Fruit fly (Drosophila melanogaster): ENCODE data around the gene Wnk.

Gene Wnk

dm6 chr3L:21507354-21507928, 47.3 kb downstream of the Wnk start, which contains the start of the genes Glg1 and M6 (continued):
- TF ChIP-seq E2f2 (GFP tag; IDR thresholded peaks at IDR 0.05) (peak; percentile 55), CG6854 (GFP tag; optimal IDR thresholded peaks at IDR 0.05) (no peak), grn (GFP tag; optimal IDR thresholded peaks at IDR 0.05) (peak; percentile 93), CG4282 (GFP tag; optimal IDR thresholded peaks at IDR 0.05) (peak; percentile 29), Hr3 (GFP tag; optimal IDR thresholded peaks at IDR 0.05) (peak; percentile 71), unc-4 (GFP tag; IDR thresholded peaks at IDR 0.05; ENCODE audit: partially characterized antibody) (peak; percentile 93), Mrtf (GFP tag; IDR thresholded peaks at IDR 0.05) (peak; percentile 61; the same call in 2 of the 3 replicates), otp (GFP tag; IDR thresholded peaks at IDR 0.05) (no peak), CHES-1-like (GFP tag; optimal IDR thresholded peaks at IDR 0.05) (peak; percentile 38), Bgb (GFP tag; IDR thresholded peaks at IDR 0.05; ENCODE audit: partially characterized antibody) (peak; percentile 94), z (GFP tag; IDR thresholded peaks at IDR 0.05) (no peak), wor (GFP tag; IDR thresholded peaks at IDR 0.05) (no peak), Gsc (GFP tag; IDR thresholded peaks at IDR 0.05) (no peak), CG31224 (GFP tag; IDR thresholded peaks at IDR 0.05) (0 out of 2 replicates have a peak, but pooled peaks have one; percentile 41), CG18599 (GFP tag; optimal IDR thresholded peaks at IDR 0.05) (peak; percentile 77), dati (GFP tag; IDR thresholded peaks at IDR 0.05) (no peak), HHEX (GFP tag; optimal IDR thresholded peaks at IDR 0.05) (peak; percentile 47), mirr (GFP tag; optimal IDR thresholded peaks at IDR 0.05) (no peak), CG11723 (GFP tag; optimal IDR thresholded peaks at IDR 0.05) (peak; percentile 14), CG10147 (GFP tag; optimal IDR thresholded peaks at IDR 0.05) (peak; percentile 68), toy (GFP tag; IDR thresholded peaks at IDR 0.05) (no peak), sim (GFP tag; IDR thresholded peaks at IDR 0.05) (no peak), CG4820 (GFP tag; optimal IDR thresholded peaks at IDR 0.05) (peak; percentile 41), nerfin-1 (tag; optimal IDR thresholded peaks at IDR 0.05) (no peak), MESR4 (GFP tag; optimal IDR thresholded peaks at IDR 0.05) (peak; percentile 58), GATAe (GFP tag; conservative IDR thresholded peaks at IDR 0.05) (no peak), wek (GFP tag; optimal IDR thresholded peaks at IDR 0.05) (no peak), Dbx (GFP tag; IDR thresholded peaks at IDR 0.05) (peak; percentile 74), CG16815 (GFP tag; optimal IDR thresholded peaks at IDR 0.05) (peak; percentile 43), Six4 (GFP tag; optimal IDR thresholded peaks at IDR 0.05) (peak; percentile 35), yki (optimal IDR thresholded peaks at IDR 0.05) (no peak), Atf6 (GFP tag; IDR thresholded peaks at IDR 0.05) (no peak), CG14667 (GFP tag; IDR thresholded peaks at IDR 0.05) (peak; percentile 15; the same call in 1 of the 2 replicates), Pdp1 (GFP tag; optimal IDR thresholded peaks at IDR 0.05) (peak; percentile 51 to 64), Meics (GFP tag; optimal IDR thresholded peaks at IDR 0.05) (peak; percentile 71), CG12155 (GFP tag; optimal IDR thresholded peaks at IDR 0.05) (peak; percentile 75), CG7357 (GFP tag; IDR thresholded peaks at IDR 0.05) (peak; percentile 46; the same call in 1 of the 3 replicates), corto (GFP tag; optimal IDR thresholded peaks at IDR 0.05) (peak; percentile 50), sc (optimal IDR thresholded peaks at IDR 0.05) (no peak), sc (GFP tag; optimal IDR thresholded peaks at IDR 0.05) (no peak), Vsx1 (GFP tag; optimal IDR thresholded peaks at IDR 0.05) (no peak), CG14014 (GFP tag; IDR thresholded peaks at IDR 0.05) (peak; percentile 49; the same call in 1 of the 2 replicates), twi (tag; optimal IDR thresholded peaks at IDR 0.05) (peak; percentile 40), Usf (GFP tag; optimal IDR thresholded peaks at IDR 0.05) (peak; percentile 19), CG32532 (GFP tag; IDR thresholded peaks at IDR 0.05) (peak; percentile 65), CG8478 (optimal IDR thresholded peaks at IDR 0.05) (no peak), CG1792 (GFP tag; optimal IDR thresholded peaks at IDR 0.05) (peak; percentile 27), CG16813 (GFP tag; IDR thresholded peaks at IDR 0.05; ENCODE audit: partially characterized antibody) (peak; percentile 96), Ets97D (GFP tag; optimal IDR thresholded peaks at IDR 0.05) (peak; percentile 79), Trl (optimal IDR thresholded peaks at IDR 0.05) (no peak), Trl (GFP tag; optimal IDR thresholded peaks at IDR 0.05) (peak; percentile 58)
